Worm (Caenorhabditis elegans) whole organism, early embryonic: Measurements from ENCODE around the gene F48G7.12.

Source experiments
- B0310.2 ChIP-seq: sonication (generic microtip); optimal IDR thresholded peaks from 2 replicates; lab custom pipeline; 2016; ENCODE audit warnings: mild to moderate bottlenecking, missing genetic modification characterization, missing compliant biosample characterization
- F13C5.2 ChIP-seq: sonication (generic microtip); optimal IDR thresholded peaks from 2 replicates; lab custom pipeline; 2017; ENCODE audit warnings: mild to moderate bottlenecking, missing genetic modification characterization, inconsistent platforms, missing compliant biosample characterization
- aly-1 ChIP-seq: sonication (generic microtip); optimal IDR thresholded peaks from 2 replicates; lab custom pipeline; 2016; ENCODE audit warnings: missing genetic modification characterization, missing compliant biosample characterization
- ama-1 ChIP-seq: fragments of 150-350 bp; optimal IDR thresholded peaks from 2 replicates; lab custom pipeline; 2014
- ceh-13 ChIP-seq: fragments of 200-800 bp; sonication (Bioruptor generic); optimal IDR thresholded peaks from 2 replicates; lab custom pipeline; 2018; ENCODE audit warnings: mild to moderate bottlenecking, missing genetic modification characterization, missing compliant biosample characterization
- ceh-36 ChIP-seq: sonication (generic microtip); optimal IDR thresholded peaks from 2 replicates; lab custom pipeline; 2016; ENCODE audit warnings: missing genetic modification characterization, inconsistent platforms, missing compliant biosample characterization
- ets-7 ChIP-seq: sonication (generic microtip); optimal IDR thresholded peaks from 2 replicates; lab custom pipeline; 2016; ENCODE audit warnings: missing genotype, missing genetic modification characterization, missing compliant biosample characterization
- flt-1 ChIP-seq: fragments of 200-800 bp; sonication (Bioruptor generic); IDR thresholded peaks from 2 replicates; pipeline ENCODE4 v1.3.6; 2022; ENCODE audit warnings: missing genetic modification characterization, missing compliant biosample characterization
- hmbx-1 ChIP-seq: sonication (generic microtip); optimal IDR thresholded peaks from 2 replicates; lab custom pipeline; 2016; ENCODE audit warnings: mild to moderate bottlenecking, missing genetic modification characterization, missing compliant biosample characterization
- hmg-4 ChIP-seq: fragments of 200-800 bp; sonication (Bioruptor generic); optimal IDR thresholded peaks from 2 replicates; lab custom pipeline; 2018; ENCODE audit warnings: mild to moderate bottlenecking, missing genetic modification characterization, missing compliant biosample characterization
- hnd-1 ChIP-seq: sonication (generic microtip); optimal IDR thresholded peaks from 2 replicates; lab custom pipeline; 2016; ENCODE audit warnings: missing genetic modification characterization, missing compliant biosample characterization
- pes-1 ChIP-seq: fragments of 200-800 bp; sonication (Bioruptor generic); IDR thresholded peaks from 2 replicates; pipeline ENCODE4 v1.3.6; 2022; ENCODE audit warnings: missing genetic modification reagents, missing genetic modification characterization, missing compliant biosample characterization
- scrt-1 ChIP-seq: fragments of 200-800 bp; sonication (Bioruptor generic); IDR thresholded peaks from 2 replicates; pipeline ENCODE4 v1.3.6; 2022; ENCODE audit warnings: missing genetic modification characterization, missing compliant biosample characterization
- sea-1 ChIP-seq: fragments of 200-800 bp; sonication (Bioruptor generic); conservative IDR thresholded peaks from 2 replicates; pipeline ENCODE4 v1.3.6; 2022; ENCODE audit warnings: missing genetic modification characterization, missing compliant biosample characterization
- tbx-11 ChIP-seq: fragments of 200-800 bp; sonication (Bioruptor generic); IDR thresholded peaks from 2 replicates; pipeline ENCODE4 v1.3.6; 2022; ENCODE audit warnings: missing genetic modification characterization, missing compliant biosample characterization
- tbx-37 ChIP-seq: fragments of 200-800 bp; sonication (Bioruptor generic); conservative IDR thresholded peaks from 2 replicates; pipeline ENCODE4 v1.3.6; 2022; ENCODE audit warnings: missing genetic modification reagents, missing genetic modification characterization, missing compliant biosample characterization
- tra-4 ChIP-seq: sonication (generic microtip); optimal IDR thresholded peaks from 2 replicates; lab custom pipeline; 2017; ENCODE audit warnings: missing genetic modification characterization, missing compliant biosample characterization

Gene F48G7.12

ce11 chrV:660210-660609 is 14.2 kb upstream of the F48G7.12 start, which contains the start of gene F31F4.17:
TSS of gene F31F4.17 (minus strand) at chrV:660310.
- no peak for TF ChIP-seq B0310.2 (tag; lab: Kevin White, UChicago)
- TF ChIP-seq tbx-37 (GFP tag; lab: Robert Waterston, UW), result no peak
- no peak for TF ChIP-seq hmg-4 (GFP tag; lab: Kevin White, UChicago)
- TF ChIP-seq hmbx-1, result no peak
- no peak for TF ChIP-seq flt-1 (GFP tag; lab: Robert Waterston, UW)
- no peak for TF ChIP-seq tra-4 (tag; lab: Kevin White, UChicago)
- no peak for TF ChIP-seq scrt-1
- no peak for TF ChIP-seq F13C5.2 (tag; lab: Kevin White, UChicago)
- no peak for TF ChIP-seq tbx-11 (GFP tag; lab: Robert Waterston, UW)
- TF ChIP-seq ama-1 (lab: Kevin White, UChicago), result no peak
- no peak for TF ChIP-seq ceh-13 (GFP tag; lab: Kevin White, UChicago)
- no peak for TF ChIP-seq sea-1 (GFP tag; lab: Robert Waterston, UW)
- no peak for TF ChIP-seq aly-1 (tag; lab: Kevin White, UChicago)

- peak; percentile 45; the same call in 1 of the 2 replicates for TF ChIP-seq tbx-11 (GFP tag; lab: Robert Waterston, UW)
- TF ChIP-seq tbx-37 (GFP tag; lab: Robert Waterston, UW), result peak; percentile 75
Measured at ce11 chrV:658140-658539, 12.1 kb upstream of the F48G7.12 start.

DNA sequence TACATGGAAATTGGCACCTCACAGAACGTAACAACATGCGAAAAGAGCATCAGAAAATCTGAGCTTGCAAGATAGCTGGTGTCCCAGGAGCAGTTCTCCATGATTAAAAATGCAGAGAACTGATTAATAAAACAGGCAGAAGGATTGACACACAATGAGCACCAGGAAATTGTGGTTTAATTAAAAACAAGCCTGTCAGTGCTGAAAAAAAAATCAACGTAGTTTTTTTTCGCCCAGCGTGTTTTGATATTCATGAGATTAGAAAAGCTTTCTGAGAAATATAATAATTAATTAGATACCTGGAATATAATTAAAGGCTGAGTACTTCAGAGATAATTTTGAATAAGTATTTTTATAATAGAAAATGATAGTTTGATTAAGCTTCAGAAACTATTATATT is 11.6 kb upstream of the F48G7.12 start, which contains the start of gene srh-246:
Gene srh-246 (minus strand): TSS at position 101 of the 400 bp plus-strand sequence.
- no peak for TF ChIP-seq ceh-13 (GFP tag; lab: Kevin White, UChicago)
- no peak for TF ChIP-seq tra-4 (tag; lab: Kevin White, UChicago)
- TF ChIP-seq tbx-11 (GFP tag; lab: Robert Waterston, UW), result no peak
- TF ChIP-seq ets-7 (tag; lab: Kevin White, UChicago), result no peak

DNA sequence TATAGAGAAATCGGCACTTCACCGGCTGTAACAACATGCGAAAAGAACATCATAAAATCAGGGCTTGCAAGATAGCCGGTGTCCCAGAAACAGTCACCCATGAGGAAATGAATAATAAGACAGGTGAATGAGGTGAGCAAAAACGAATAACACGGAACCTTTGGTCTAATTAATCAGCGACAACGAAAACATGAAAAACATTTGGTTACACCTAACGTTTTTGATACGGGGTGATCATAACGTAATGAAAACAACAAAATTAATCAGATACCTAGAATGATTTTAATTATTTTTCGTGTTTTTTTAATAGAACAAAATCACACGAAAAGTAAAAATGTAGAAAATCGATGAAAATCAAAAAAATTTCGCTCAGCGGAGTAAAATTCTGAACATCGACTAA is 9.8 kb upstream of the F48G7.12 start, which contains the start of gene srh-245:
Gene srh-245 (minus strand): TSS at position 101 of the 400 bp plus-strand sequence.
- TF ChIP-seq flt-1 (GFP tag; lab: Robert Waterston, UW) (no peak), ets-7 (tag; lab: Kevin White, UChicago) (no peak), tra-4 (tag; lab: Kevin White, UChicago) (no peak), ceh-13 (GFP tag; lab: Kevin White, UChicago) (no peak), tbx-37 (GFP tag; lab: Robert Waterston, UW) (no peak), ceh-36 (no peak)

DNA sequence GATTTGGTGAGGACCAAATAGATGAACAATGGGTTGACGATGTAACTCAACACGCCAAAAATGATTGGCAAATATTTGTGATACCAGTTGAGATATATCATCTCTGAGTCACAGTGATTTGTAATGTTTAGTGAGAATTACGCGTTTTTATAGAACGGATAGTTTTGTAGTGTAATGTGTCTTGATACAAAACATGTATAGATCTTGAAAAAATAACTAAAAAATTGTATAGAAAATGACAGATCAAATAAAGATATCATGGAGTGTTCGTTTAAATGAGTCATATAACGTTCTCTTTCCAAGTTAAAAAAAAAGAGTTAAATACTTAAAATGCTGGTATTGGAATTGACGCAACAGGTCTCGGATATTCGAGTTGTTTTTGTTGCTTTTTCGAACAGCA is 8.4 kb upstream of the F48G7.12 start, which contains the start of gene srj-6:
Gene srj-6 (minus strand): TSS at position 101 of the 400 bp plus-strand sequence.
- TF ChIP-seq pes-1 (GFP tag; lab: Robert Waterston, UW) (no peak), tbx-37 (GFP tag; lab: Robert Waterston, UW) (no peak)

- no peak for TF ChIP-seq pes-1 (GFP tag; lab: Robert Waterston, UW)
Measured at ce11 chrV:652940-653339, 6.9 kb upstream of the F48G7.12 start, which contains the start of gene srj-5. TSS of gene srj-5 (minus strand) at chrV:653040.

DNA sequence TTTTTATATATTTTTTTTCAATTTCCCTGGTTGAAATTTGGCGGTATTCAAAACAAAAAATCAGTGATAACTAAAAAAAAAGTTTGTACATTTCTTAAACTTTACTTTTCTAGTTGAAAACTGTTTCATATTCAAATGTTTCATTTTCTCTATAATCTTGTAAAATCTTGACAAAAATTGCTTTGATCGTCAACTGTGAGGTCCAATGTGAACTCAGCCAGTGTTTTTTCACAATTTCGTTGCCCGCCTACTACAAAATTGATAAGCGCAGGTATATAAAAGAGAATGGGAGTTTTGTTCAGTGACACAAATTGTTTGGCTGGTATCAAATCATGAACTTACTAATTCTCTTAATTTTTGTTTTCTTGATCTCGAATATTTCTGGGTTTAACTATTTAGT is 859 bp upstream of the F48G7.12 start, which contains the start of gene ugt-42:
Gene ugt-42 (plus strand): TSS at position 301 of the 400 bp plus-strand sequence.
- TF ChIP-seq sea-1 (GFP tag; lab: Robert Waterston, UW) (no peak), F13C5.2 (tag; lab: Kevin White, UChicago) (no peak), tra-4 (tag; lab: Kevin White, UChicago) (no peak), hmbx-1 (no peak), hmg-4 (GFP tag; lab: Kevin White, UChicago) (no peak), ceh-13 (GFP tag; lab: Kevin White, UChicago) (no peak), B0310.2 (tag; lab: Kevin White, UChicago) (no peak), ama-1 (lab: Kevin White, UChicago) (no peak), scrt-1 (no peak), ceh-36 (no peak), flt-1 (GFP tag; lab: Robert Waterston, UW) (no peak), hnd-1 (no peak), aly-1 (tag; lab: Kevin White, UChicago) (no peak), pes-1 (GFP tag; lab: Robert Waterston, UW) (no peak), tbx-11 (GFP tag; lab: Robert Waterston, UW) (no peak), tbx-37 (GFP tag; lab: Robert Waterston, UW) (no peak), ets-7 (tag; lab: Kevin White, UChicago) (no peak)

DNA sequence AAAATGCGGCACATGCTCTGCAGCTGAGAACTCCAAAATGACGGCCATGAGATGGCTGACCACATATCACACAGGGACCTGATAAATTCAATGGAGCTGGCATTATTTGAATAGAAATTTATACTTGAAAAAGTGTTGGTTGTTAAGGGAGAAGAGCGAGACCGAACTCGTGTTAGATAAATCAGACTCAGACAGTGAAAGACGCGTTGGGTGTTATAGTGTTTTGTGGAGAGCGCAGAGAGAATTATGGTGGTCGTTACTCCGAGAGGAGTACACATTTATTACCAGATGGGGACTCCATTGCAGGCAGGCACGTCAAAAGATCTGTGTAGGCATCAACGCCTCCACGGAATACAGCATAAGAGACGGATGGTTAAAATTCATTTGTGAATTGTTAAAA is 3.3 kb downstream of the F48G7.12 start, which contains the start of gene nhr-190:
Gene nhr-190 (minus strand): TSS at position 175 of the 400 bp plus-strand sequence.
- TF ChIP-seq tra-4 (tag; lab: Kevin White, UChicago), result no peak
- no peak for TF ChIP-seq hmg-4 (GFP tag; lab: Kevin White, UChicago)
- TF ChIP-seq tbx-37 (GFP tag; lab: Robert Waterston, UW), result no peak
- TF ChIP-seq flt-1 (GFP tag; lab: Robert Waterston, UW), result no peak

ce11 chrV:638328-638727 is 7.7 kb downstream of the F48G7.12 start, which contains the start of gene srj-37:
TSS of gene srj-37 (plus strand) at chrV:638628.
- TF ChIP-seq ets-7 (tag; lab: Kevin White, UChicago) (no peak), ceh-36 (no peak), hmbx-1 (no peak), hmg-4 (GFP tag; lab: Kevin White, UChicago) (no peak), ceh-13 (GFP tag; lab: Kevin White, UChicago) (no peak), sea-1 (GFP tag; lab: Robert Waterston, UW) (no peak), pes-1 (GFP tag; lab: Robert Waterston, UW) (no peak), scrt-1 (no peak), tbx-37 (GFP tag; lab: Robert Waterston, UW) (no peak), hnd-1 (no peak), B0310.2 (tag; lab: Kevin White, UChicago) (no peak), flt-1 (GFP tag; lab: Robert Waterston, UW) (no peak), aly-1 (tag; lab: Kevin White, UChicago) (no peak)
